Fruit fly (Drosophila melanogaster) whole organism, larva: ENCODE measurements around the gene Cyp313a4.

ENCODE experiments used
- noc ChIP-seq: fragments of 200-800 bp; sonication (Bioruptor generic); optimal IDR thresholded peaks from 3 replicates; lab custom pipeline; 2019; ENCODE audit warnings: missing biosample characterization, mild to moderate bottlenecking, missing genetic modification characterization, moderate library complexity

The Cyp313a4 gene

DNA sequence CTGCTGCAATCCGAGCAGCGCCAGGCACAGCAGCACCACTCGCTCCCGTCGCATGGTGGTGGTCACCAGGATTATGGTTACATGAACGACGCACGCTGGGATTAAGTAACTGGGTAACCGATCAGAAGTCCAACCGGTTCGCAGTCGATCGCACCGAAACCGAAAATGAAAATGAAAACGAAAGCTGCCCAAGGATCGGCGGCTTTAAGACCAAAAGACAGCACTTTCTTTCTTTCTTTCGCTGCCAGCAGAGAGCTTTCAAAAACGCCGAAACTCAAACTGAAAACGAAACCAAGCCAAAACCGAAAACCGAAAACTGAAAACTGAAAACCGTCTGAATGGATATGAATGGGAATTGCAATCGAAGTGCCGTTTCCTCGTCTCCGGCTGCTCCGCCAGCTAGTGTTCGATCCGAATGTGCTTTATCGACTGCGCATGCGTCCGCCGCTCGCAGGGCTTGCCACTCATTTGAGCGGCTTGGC lies 39.1 kb downstream of the Cyp313a4 start, which contains the start of gene CG6753:
CG6753 (minus strand) TSS at position 432 of the 482 bp plus-strand sequence.
- no peak for TF ChIP-seq noc (tag; lab: Kevin White, UChicago)

DNA sequence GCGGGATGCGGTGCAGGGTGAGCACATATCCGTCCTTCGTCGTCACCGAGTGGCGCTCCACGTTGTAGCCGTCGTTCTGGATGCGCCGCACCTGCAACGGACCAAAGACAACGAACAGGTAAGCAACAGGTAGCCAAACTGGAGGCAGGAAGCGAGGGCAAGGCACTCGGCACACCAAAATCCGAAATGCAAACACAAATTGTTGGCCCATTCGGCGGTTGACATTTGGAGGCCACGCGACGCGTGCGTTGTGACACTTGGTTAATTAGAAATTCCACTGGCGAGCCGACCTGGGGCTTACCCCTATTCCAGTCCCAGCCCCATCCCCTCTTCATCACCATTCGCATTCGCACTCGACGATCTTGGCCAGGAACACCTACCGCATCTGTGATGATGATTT lies 39.6 kb downstream of the Cyp313a4 start:
- no peak for TF ChIP-seq noc (tag; lab: Kevin White, UChicago)

DNA sequence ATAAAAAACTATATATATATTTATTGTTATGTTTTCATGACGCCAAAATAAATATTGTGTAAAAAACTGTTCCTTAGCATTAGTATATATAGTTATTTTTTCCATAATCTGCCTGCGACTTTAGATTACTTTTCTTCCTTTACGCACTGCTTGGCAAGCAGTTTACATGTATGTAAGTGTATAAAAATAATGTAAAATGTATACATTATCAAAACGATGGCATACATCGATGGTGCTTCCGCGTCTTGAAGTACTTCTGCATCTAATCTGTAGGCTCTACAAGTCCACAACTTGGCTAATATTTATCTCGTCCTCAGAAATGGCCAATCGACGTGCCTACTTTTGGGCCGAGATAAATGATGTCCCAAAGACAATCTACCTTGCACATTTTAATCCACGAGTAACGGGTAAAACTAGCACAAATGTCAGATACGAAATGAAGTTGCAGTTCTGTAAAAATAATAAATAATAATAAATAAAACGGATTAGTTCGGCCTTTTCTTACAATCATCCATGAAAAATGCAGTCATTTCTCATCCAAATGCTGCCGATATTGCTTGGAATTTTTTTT lies 43.1 kb downstream of the Cyp313a4 start, which contains the start of gene CG11608:
CG11608 (plus strand) TSS at position 521 of the 571 bp plus-strand sequence.
- TF ChIP-seq noc (tag; lab: Kevin White, UChicago) = no peak

DNA sequence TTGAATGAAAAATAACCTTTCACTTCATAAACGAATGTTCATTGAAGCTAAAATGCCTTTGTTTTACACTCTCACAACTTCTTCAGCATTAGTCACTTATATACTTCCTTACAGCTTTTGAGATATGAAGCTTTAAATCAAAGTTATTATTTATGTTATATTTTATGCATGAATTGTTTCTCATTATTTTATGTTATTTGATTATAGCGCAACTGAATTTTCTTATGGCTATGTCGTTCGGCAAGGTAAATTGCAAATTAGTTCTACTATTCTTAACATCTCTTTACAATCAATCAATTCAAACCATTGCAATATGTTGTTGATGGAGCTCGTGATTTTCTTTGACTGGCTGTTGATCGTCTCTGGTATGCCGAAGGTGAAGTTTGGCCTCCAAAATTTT lies 44.9 kb downstream of the Cyp313a4 start, which contains the start of gene CG11600:
CG11600 (plus strand) TSS at position 301 of the 400 bp plus-strand sequence.
- no peak for TF ChIP-seq noc (tag; lab: Kevin White, UChicago)

DNA sequence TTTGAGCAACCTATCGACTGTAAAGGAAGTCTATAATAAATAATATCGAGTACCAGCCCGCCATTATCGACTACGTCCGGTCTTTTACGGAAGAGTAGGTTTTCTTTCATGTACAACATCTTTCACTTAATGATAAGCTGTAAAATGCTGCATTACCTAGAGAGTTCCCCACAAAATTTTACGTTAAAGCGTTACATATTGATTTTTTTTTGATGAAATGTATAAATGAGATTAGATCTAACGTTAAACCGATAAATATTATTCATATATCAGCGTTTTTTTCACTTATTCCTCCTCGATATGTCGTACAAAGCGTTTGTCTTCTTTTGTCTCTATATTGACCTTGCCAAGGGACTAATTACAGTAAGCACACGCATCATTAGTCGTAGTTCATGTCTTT lies 46.6 kb downstream of the Cyp313a4 start, which contains the start of gene CG11598:
CG11598 (plus strand) TSS at position 301 of the 400 bp plus-strand sequence.
- no peak for TF ChIP-seq noc (tag; lab: Kevin White, UChicago)

DNA sequence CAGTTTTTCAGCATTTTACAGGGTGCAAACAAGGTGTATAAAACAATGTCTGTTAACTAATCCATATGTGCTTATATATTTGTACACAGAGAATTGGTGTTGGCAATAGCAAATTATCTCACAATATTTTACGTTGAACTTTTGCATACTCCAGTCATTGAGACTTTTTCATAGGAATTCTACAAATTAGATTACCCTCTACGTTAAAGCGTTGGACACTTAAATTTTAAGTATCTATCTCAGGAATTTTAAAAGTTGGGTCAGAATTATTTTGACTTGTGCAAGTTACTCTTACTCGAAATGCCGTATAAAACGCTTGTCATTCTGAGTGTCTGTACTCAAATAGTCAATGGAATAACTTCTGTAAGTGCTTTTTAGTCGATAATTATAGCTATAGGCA lies 48.1 kb downstream of the Cyp313a4 start, which contains the start of gene CG18530:
CG18530 (plus strand) TSS at position 301 of the 400 bp plus-strand sequence.
- no peak for TF ChIP-seq noc (tag; lab: Kevin White, UChicago)

DNA sequence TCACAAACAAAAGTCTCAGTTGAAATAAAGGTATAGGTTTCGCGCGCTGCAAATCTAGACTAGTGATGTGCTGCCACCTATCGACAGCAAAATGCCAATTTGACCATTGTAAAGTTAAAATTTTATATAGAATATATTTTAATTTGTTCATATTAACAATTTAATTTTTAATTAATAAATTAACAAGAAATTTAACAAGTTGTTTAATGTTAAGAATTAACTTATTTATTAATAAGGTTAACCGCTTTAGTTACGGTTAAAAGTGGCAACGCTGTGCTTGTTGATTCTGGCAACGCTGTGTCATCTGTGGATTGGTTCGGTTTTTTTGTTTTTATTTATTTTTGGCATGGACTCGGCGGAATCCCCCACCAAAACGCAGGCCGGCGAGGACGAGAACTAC lies 50.8 kb downstream of the Cyp313a4 start, which contains the start of gene Not10:
Not10 (plus strand) TSS at position 279 of the 400 bp plus-strand sequence.
- no peak for TF ChIP-seq noc (tag; lab: Kevin White, UChicago)
